Fruit fly (Drosophila melanogaster) whole organism, embryonic: ENCODE data around the gene tst.

Experiments
- Asciz ChIP-seq: fragments of 200-800 bp; sonication (Bioruptor generic); optimal IDR thresholded peaks from 2 replicates; lab custom pipeline; 2017; ENCODE audit warnings: missing biosample characterization, mild to moderate bottlenecking, missing genetic modification characterization, missing genetic modification reagents
- CG10543 ChIP-seq: fragments of 200-800 bp; sonication (Bioruptor generic); optimal IDR thresholded peaks from 3 replicates; lab custom pipeline; 2017; ENCODE audit warnings: missing biosample characterization, mild to moderate bottlenecking, missing genetic modification characterization, moderate library complexity
- CG10959 ChIP-seq: fragments of 200-800 bp; sonication (Bioruptor generic); IDR thresholded peaks from 2 replicates; pipeline ENCODE4 v1.3.6; 2022; ENCODE audit warnings: missing biosample characterization, missing genetic modification characterization
- CG11085 ChIP-seq: fragments of 200-800 bp; sonication (Bioruptor generic); IDR thresholded peaks from 2 replicates; pipeline ENCODE4 v1.3.6; 2022; ENCODE audit warnings: missing biosample characterization, missing genetic modification characterization
- CG12071 ChIP-seq: fragments of 200-800 bp; sonication (Bioruptor generic); optimal IDR thresholded peaks from 3 replicates; lab custom pipeline; 2018; ENCODE audit warnings: missing biosample characterization, mild to moderate bottlenecking, missing genetic modification characterization
- CG12104 ChIP-seq: fragments of 200-800 bp; sonication (Bioruptor generic); optimal IDR thresholded peaks from 3 replicates; lab custom pipeline; 2016; ENCODE audit warnings: missing biosample characterization, missing genetic modification characterization
- CG12659 ChIP-seq: fragments of 200-800 bp; sonication (Bioruptor generic); optimal IDR thresholded peaks from 3 replicates; lab custom pipeline; 2017; ENCODE audit warnings: mild to moderate bottlenecking, missing biosample characterization, missing genetic modification reagents, missing genetic modification characterization
- CG12769 ChIP-seq: fragments of 200-800 bp; sonication (Bioruptor generic); optimal IDR thresholded peaks from 2 replicates; lab custom pipeline; 2019; ENCODE audit warnings: missing biosample characterization, mild to moderate bottlenecking, missing genetic modification characterization, moderate library complexity
- CG14441 ChIP-seq: fragments of 200-800 bp; sonication (Bioruptor generic); IDR thresholded peaks from 2 replicates; pipeline ENCODE4 v1.3.6; 2022; ENCODE audit warnings: missing biosample characterization, missing genetic modification characterization
- CG17802 ChIP-seq: fragments of 200-800 bp; sonication (Bioruptor generic); optimal IDR thresholded peaks from 2 replicates; lab custom pipeline; 2018; ENCODE audit warnings: missing biosample characterization, mild to moderate bottlenecking, missing genetic modification characterization, moderate library complexity
- CG2199 ChIP-seq: fragments of 200-800 bp; sonication (Bioruptor generic); IDR thresholded peaks from 3 replicates; pipeline ENCODE4 v1.3.6; 2022; ENCODE audit warnings: missing biosample characterization, missing genetic modification characterization
- CG3847 ChIP-seq: fragments of 200-800 bp; sonication (Bioruptor generic); IDR thresholded peaks from 2 replicates; pipeline ENCODE4 v1.3.6; 2022; ENCODE audit warnings: missing biosample characterization, missing genetic modification characterization
- CG43689 ChIP-seq: fragments of 200-800 bp; sonication (Bioruptor generic); IDR thresholded peaks from 2 replicates; pipeline ENCODE4 v1.3.6; 2022; ENCODE audit warnings: missing biosample characterization, missing genetic modification characterization
- CG7372 ChIP-seq: fragments of 200-800 bp; sonication (Bioruptor generic); IDR thresholded peaks from 2 replicates; pipeline ENCODE4 v1.3.6; 2022; ENCODE audit warnings: missing biosample characterization, missing genetic modification characterization
- CG7745 ChIP-seq: fragments of 200-800 bp; sonication (Bioruptor generic); optimal IDR thresholded peaks from 2 replicates; lab custom pipeline; 2018; ENCODE audit warnings: missing biosample characterization, mild to moderate bottlenecking, missing genetic modification characterization, moderate library complexity
- CG9727 ChIP-seq: fragments of 200-800 bp; sonication (Bioruptor generic); optimal IDR thresholded peaks from 3 replicates; lab custom pipeline; 2017; ENCODE audit warnings: missing biosample characterization, mild to moderate bottlenecking, missing genetic modification characterization
- CHES-1-like ChIP-seq: fragments of 200-800 bp; sonication (Bioruptor generic); optimal IDR thresholded peaks from 2 replicates; lab custom pipeline; 2016; ENCODE audit warnings: missing biosample characterization, missing genetic modification characterization
- Dek ChIP-seq: fragments of 200-800 bp; sonication (Bioruptor generic); optimal IDR thresholded peaks from 3 replicates; lab custom pipeline; 2019; ENCODE audit warnings: missing biosample characterization, mild to moderate bottlenecking, missing genetic modification characterization, moderate library complexity
- Fer2 ChIP-seq: fragments of 200-800 bp; sonication (Bioruptor generic); optimal IDR thresholded peaks from 2 replicates; lab custom pipeline; 2018; ENCODE audit warnings: missing biosample characterization, mild to moderate bottlenecking, missing genetic modification characterization, moderate library complexity
- HLH4C ChIP-seq: fragments of 200-800 bp; sonication (Bioruptor generic); IDR thresholded peaks from 3 replicates; pipeline ENCODE4 v1.3.6; 2022; ENCODE audit warnings: missing biosample characterization, missing genetic modification characterization; ENCODE audit not compliant: partially characterized antibody
- HLHmδ ChIP-seq: fragments of 200-800 bp; sonication (Bioruptor generic); optimal IDR thresholded peaks from 2 replicates; lab custom pipeline; 2018; ENCODE audit warnings: missing biosample characterization, mild to moderate bottlenecking, missing genetic modification characterization, moderate library complexity
- Hmr ChIP-seq: fragments of 200-800 bp; sonication (Bioruptor generic); optimal IDR thresholded peaks from 3 replicates; lab custom pipeline; 2017; ENCODE audit warnings: mild to moderate bottlenecking, missing biosample characterization, missing genetic modification reagents, missing genetic modification characterization
- Mad ChIP-seq: fragments of 200-800 bp; sonication (Bioruptor generic); optimal IDR thresholded peaks from 2 replicates; lab custom pipeline; 2016; ENCODE audit warnings: missing biosample characterization, missing genetic modification characterization
- NK7.1 ChIP-seq: fragments of 200-800 bp; sonication (Bioruptor generic); optimal IDR thresholded peaks from 3 replicates; lab custom pipeline; 2016; ENCODE audit warnings: missing biosample characterization, missing genetic modification characterization
- Opbp ChIP-seq: fragments of 200-800 bp; sonication (Bioruptor generic); IDR thresholded peaks from 3 replicates; pipeline ENCODE4 v1.3.6; 2022; ENCODE audit warnings: missing biosample characterization, missing genetic modification characterization; ENCODE audit not compliant: partially characterized antibody
- Sin3A ChIP-seq: fragments of >200 bp; optimal IDR thresholded peaks from 2 replicates; lab custom pipeline; 2018
- Ssrp ChIP-seq: fragments of 200-800 bp; sonication (Bioruptor generic); optimal IDR thresholded peaks from 2 replicates; lab custom pipeline; 2018; ENCODE audit warnings: missing biosample characterization, mild to moderate bottlenecking, missing genetic modification characterization, moderate library complexity
- bigmax ChIP-seq: fragments of 200-800 bp; sonication (Bioruptor generic); optimal IDR thresholded peaks from 2 replicates; lab custom pipeline; 2018; ENCODE audit warnings: missing biosample characterization, mild to moderate bottlenecking, missing genetic modification characterization
- bsh ChIP-seq, 2 experiments: fragments of 200-800 bp; sonication (Bioruptor generic); optimal IDR thresholded peaks; 2 replicates each; lab custom pipeline; 2017 to 2018; ENCODE audit warnings: mild to moderate bottlenecking in 2 of 2, missing biosample characterization in 2 of 2, missing genetic modification characterization in 2 of 2, moderate library complexity in 1 of 2
- corto ChIP-seq: fragments of 200-800 bp; sonication (Bioruptor generic); optimal IDR thresholded peaks from 2 replicates; lab custom pipeline; 2016; ENCODE audit warnings: missing biosample characterization, mild to moderate bottlenecking, missing genetic modification characterization, moderate library complexity
- cwo ChIP-seq: fragments of 200-800 bp; sonication (Bioruptor generic); optimal IDR thresholded peaks from 3 replicates; lab custom pipeline; 2017; ENCODE audit warnings: missing biosample characterization, missing genetic modification characterization, mild to moderate bottlenecking, moderate library complexity, missing genetic modification reagents
- danr ChIP-seq: fragments of 200-800 bp; sonication (Bioruptor generic); IDR thresholded peaks from 2 replicates; pipeline ENCODE4 v1.3.6; 2022; ENCODE audit warnings: missing biosample characterization, missing genetic modification characterization
- dmrt11E ChIP-seq: fragments of 200-800 bp; sonication (Bioruptor generic); optimal IDR thresholded peaks from 3 replicates; lab custom pipeline; 2018; ENCODE audit warnings: missing biosample characterization, mild to moderate bottlenecking, missing genetic modification characterization, moderate library complexity
- ems ChIP-seq: fragments of 200-800 bp; sonication (Bioruptor generic); optimal IDR thresholded peaks from 3 replicates; lab custom pipeline; 2016; ENCODE audit warnings: missing biosample characterization, missing genetic modification characterization
- exex ChIP-seq: fragments of 200-800 bp; sonication (Bioruptor generic); optimal IDR thresholded peaks from 4 replicates; lab custom pipeline; 2018; ENCODE audit warnings: missing biosample characterization, mild to moderate bottlenecking, missing genetic modification characterization, moderate library complexity
- fd3F ChIP-seq: fragments of 200-800 bp; sonication (Bioruptor generic); optimal IDR thresholded peaks from 2 replicates; lab custom pipeline; 2018; ENCODE audit warnings: missing biosample characterization, mild to moderate bottlenecking, missing genetic modification characterization, moderate library complexity
- lab ChIP-seq: fragments of 200-800 bp; sonication (Bioruptor generic); optimal IDR thresholded peaks from 3 replicates; lab custom pipeline; 2017; ENCODE audit warnings: missing biosample characterization, missing genetic modification characterization, mild to moderate bottlenecking, moderate library complexity, missing genetic modification reagents
- lilli ChIP-seq: fragments of 200-800 bp; sonication (Bioruptor generic); optimal IDR thresholded peaks from 3 replicates; lab custom pipeline; 2016; ENCODE audit warnings: missing biosample characterization, missing genetic modification characterization
- luna ChIP-seq: fragments of 200-800 bp; sonication (Bioruptor generic); optimal IDR thresholded peaks from 2 replicates; lab custom pipeline; 2016; ENCODE audit warnings: missing biosample characterization, missing genetic modification characterization
- oc ChIP-seq: fragments of 200-800 bp; sonication (Bioruptor generic); optimal IDR thresholded peaks from 2 replicates; lab custom pipeline; 2018; ENCODE audit warnings: missing biosample characterization, mild to moderate bottlenecking, missing genetic modification characterization, moderate library complexity
- otp ChIP-seq: fragments of 200-800 bp; sonication (Bioruptor generic); IDR thresholded peaks from 3 replicates; pipeline ENCODE4, ENCODE4 v1.3.6; 2022; ENCODE audit warnings: missing biosample characterization, missing genetic modification characterization
- sc ChIP-seq, 3 experiments: fragments of >200 bp in 2 of 3; fragments of 200-800 bp in 1 of 3; sonication (Bioruptor generic) in 1 of 3; optimal IDR thresholded peaks; 2 replicates in 2 of 3; 3 replicates in 1 of 3; lab custom pipeline; 2017; ENCODE audit warnings: mild to moderate bottlenecking in 1 of 3, missing biosample characterization in 1 of 3, missing genetic modification characterization in 1 of 3, missing genetic modification reagents in 1 of 3
- seq ChIP-seq: fragments of 200-800 bp; sonication (Bioruptor generic); IDR thresholded peaks from 2 replicates; pipeline ENCODE4 v1.3.6; 2022; ENCODE audit warnings: missing biosample characterization, missing genetic modification characterization
- sisA ChIP-seq: fragments of 200-800 bp; sonication (Bioruptor generic); IDR thresholded peaks from 2 replicates; pipeline ENCODE4 v1.3.6; 2022; ENCODE audit warnings: missing biosample characterization, missing genetic modification characterization
- sna ChIP-seq: fragments of 200-800 bp; sonication (Bioruptor generic); IDR thresholded peaks from 2 replicates; pipeline ENCODE4 v1.3.6; 2022; ENCODE audit warnings: missing biosample characterization, missing genetic modification characterization; ENCODE audit not compliant: partially characterized antibody
- sqz ChIP-seq: fragments of 200-800 bp; sonication (Bioruptor generic); optimal IDR thresholded peaks from 3 replicates; lab custom pipeline; 2018; ENCODE audit warnings: missing biosample characterization, mild to moderate bottlenecking, missing genetic modification characterization

Gene tst

DNA sequence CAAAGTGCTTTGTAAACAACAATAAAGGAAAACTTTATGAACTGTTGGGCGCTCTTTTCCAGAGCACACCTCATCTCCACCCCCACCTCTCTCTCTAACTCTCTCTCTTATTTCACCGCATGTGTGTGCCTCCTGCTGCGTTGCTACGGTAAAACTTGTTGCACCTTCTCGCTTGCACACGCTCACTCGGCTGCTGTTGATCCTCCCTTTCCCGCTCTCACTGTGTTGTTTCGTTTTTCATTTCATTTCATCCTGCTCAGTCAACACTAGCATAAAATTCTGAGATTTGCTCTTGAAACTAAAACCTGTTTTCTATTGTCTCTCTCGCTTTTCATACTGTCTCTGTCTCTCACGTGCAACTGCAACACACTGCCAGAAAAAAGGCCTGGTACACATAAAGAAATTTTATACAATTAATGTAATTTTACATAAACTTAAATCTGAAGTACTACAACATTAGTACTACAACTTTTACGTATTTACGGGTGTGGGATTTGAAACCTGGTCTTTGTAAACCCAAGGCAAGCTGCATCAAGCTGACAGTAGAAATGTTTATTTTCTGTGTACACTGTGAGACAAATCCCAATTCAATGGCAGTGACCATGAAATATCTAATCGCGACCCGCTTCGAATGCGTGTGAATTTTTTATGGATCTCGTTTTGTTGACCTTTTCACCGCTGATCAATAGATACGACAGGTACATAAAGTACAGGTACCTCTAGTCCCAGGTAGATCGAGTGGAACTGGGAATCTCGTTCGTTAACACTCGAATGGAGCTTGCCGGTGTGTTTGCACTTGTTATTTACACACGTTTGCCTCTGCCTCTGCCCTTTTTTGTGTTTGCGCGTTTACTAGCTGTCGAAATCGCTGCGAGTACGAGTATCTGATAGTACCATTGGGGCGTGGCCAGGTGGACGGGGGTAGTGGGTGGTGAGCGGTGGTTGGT is 10.1 kb upstream of the tst start (continued):
- TF ChIP-seq Opbp (no peak), CG7372 (GFP tag; lab: Robert Waterston, UW) (peak; percentile 62; the same call in 1 of the 2 replicates), sqz (GFP tag; lab: Kevin White, UChicago) (peak; percentile 91), danr (GFP tag; lab: Robert Waterston, UW) (peak; percentile 78), dmrt11E (tag; lab: Kevin White, UChicago) (peak; percentile 98), Asciz (GFP tag; lab: Kevin White, UChicago) (peak; percentile 81), CG17802 (tag; lab: Kevin White, UChicago) (peak; percentile 77), lilli (GFP tag; lab: Kevin White, UChicago) (peak; percentile 89), NK7.1 (peak; percentile 68), Mad (GFP tag; lab: Kevin White, UChicago) (peak; percentile 73), Hmr (peak; percentile 71), CG12104 (peak; percentile 70), bsh (GFP tag; optimal IDR thresholded peaks at IDR 0.05; lab: Kevin White, UChicago) (peak; percentile 88 to 97), luna (GFP tag; lab: Kevin White, UChicago) (no peak), ems (GFP tag; lab: Kevin White, UChicago) (peak; percentile 73), CG10543 (GFP tag; lab: Kevin White, UChicago) (peak; percentile 91), CG2199 (GFP tag; lab: Robert Waterston, UW) (peak; percentile 69; the same call in 2 of the 3 replicates), exex (tag; lab: Kevin White, UChicago) (peak; percentile 96), CG11085 (GFP tag; lab: Robert Waterston, UW) (no peak), sisA (GFP tag; lab: Robert Waterston, UW) (peak; percentile 89), CG12071 (peak; percentile 87), HLH4C (no peak), Sin3A (lab: Kevin White, UChicago) (no peak), fd3F (peak; percentile 17), Ssrp (tag; lab: Kevin White, UChicago) (peak; percentile 94), CG43689 (GFP tag; lab: Robert Waterston, UW) (peak; percentile 65), Fer2 (no peak), CG12769 (tag; lab: Kevin White, UChicago) (peak; percentile 82), bigmax (GFP tag; lab: Kevin White, UChicago) (peak; percentile 47), sna (GFP tag; lab: Robert Waterston, UW) (0 out of 2 replicates have a peak, but pooled peaks have one; percentile 38), corto (GFP tag; lab: Kevin White, UChicago) (peak; percentile 85), seq (peak; percentile 30; the same call in 1 of the 2 replicates), CG10959 (GFP tag; lab: Robert Waterston, UW) (peak; percentile 94), CG14441 (GFP tag; lab: Robert Waterston, UW) (peak; percentile 73), oc (tag; lab: Kevin White, UChicago) (peak; percentile 97), cwo (GFP tag; lab: Kevin White, UChicago) (peak; percentile 81), CG7745 (tag; lab: Kevin White, UChicago) (peak; percentile 62), CHES-1-like (GFP tag; lab: Kevin White, UChicago) (peak; percentile 38), CG3847 (GFP tag; lab: Robert Waterston, UW) (peak; percentile 50; the same call in 1 of the 2 replicates), CG12659 (GFP tag; lab: Kevin White, UChicago) (peak; percentile 75), CG9727 (GFP tag; lab: Kevin White, UChicago) (peak; percentile 93), Dek (tag; lab: Kevin White, UChicago) (peak; percentile 66), HLHmδ (GFP tag; lab: Kevin White, UChicago) (peak; percentile 95), lab (peak; percentile 86), sc (optimal IDR thresholded peaks at IDR 0.05; lab: Kevin White, UChicago) (no peak), sc (GFP tag; optimal IDR thresholded peaks at IDR 0.05; lab: Kevin White, UChicago) (peak; percentile 91), otp (peak; percentile 77)
